Worm (Caenorhabditis elegans): Measurements from ENCODE around the gene sra-1.

DNA sequence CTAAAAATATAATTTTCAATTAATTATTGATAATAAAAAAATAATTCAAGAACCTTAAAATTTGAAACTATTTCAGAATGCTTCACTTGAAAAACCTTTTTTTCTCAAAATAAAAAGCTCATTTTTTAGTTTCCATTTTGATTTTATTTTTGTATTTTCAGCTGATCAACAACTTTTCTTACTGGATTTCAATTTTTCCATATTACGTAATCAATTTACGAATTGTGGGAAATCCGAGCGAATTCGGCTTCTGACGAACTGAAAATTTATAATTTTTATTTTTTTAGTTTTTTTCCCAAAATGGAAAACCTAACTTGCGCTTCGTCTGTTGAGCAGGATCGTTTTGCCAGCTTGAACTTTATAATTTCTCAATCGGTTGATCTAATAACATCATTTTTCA lies 16.0 kb upstream of the sra-1 start, which contains the start of gene sra-8:
- TF ChIP-seq nhr-12 (tag; optimal IDR thresholded peaks at IDR 0.05) (no peak), unc-39 (tag; optimal IDR thresholded peaks at IDR 0.05) (no peak), blmp-1 (tag; optimal IDR thresholded peaks at IDR 0.05) (no peak), nhr-28 (tag; optimal IDR thresholded peaks at IDR 0.05) (no peak), elt-3 (tag; optimal IDR thresholded peaks at IDR 0.05) (no peak), ceh-43 (GFP tag; optimal IDR thresholded peaks at IDR 0.05) (no peak), nhr-76 (tag; optimal IDR thresholded peaks at IDR 0.05) (no peak), lin-13 (tag; optimal IDR thresholded peaks at IDR 0.05) (no peak), lsy-2 (tag; optimal IDR thresholded peaks at IDR 0.05) (no peak), ztf-11 (tag; optimal IDR thresholded peaks at IDR 0.05) (no peak), flh-1 (GFP tag; optimal IDR thresholded peaks at IDR 0.05) (no peak), ces-1 (GFP tag; optimal IDR thresholded peaks at IDR 0.05) (no peak)

All from whole organism, mixed stage, embryonic.